Fruit fly (Drosophila melanogaster): ENCODE data around the gene CG2854.

The CG2854 gene

dm6 chrX:2334556-2335137, 7.7 kb downstream of the CG2854 start, which contains the start of gene Ilp6 (continued):
- TF ChIP-seq Sox102F (GFP tag; optimal IDR thresholded peaks at IDR 0.05) (peak; percentile 69), Blimp-1 (GFP tag; optimal IDR thresholded peaks at IDR 0.05) (peak; percentile 42), dsx (GFP tag; optimal IDR thresholded peaks at IDR 0.05; ENCODE audit: poor library complexity, severe bottlenecking) (peak; percentile 17), esn (GFP tag; optimal IDR thresholded peaks at IDR 0.05) (peak; percentile 17), acj6 (GFP tag; optimal IDR thresholded peaks at IDR 0.05) (no peak), achi (GFP tag; optimal IDR thresholded peaks at IDR 0.05) (peak; percentile 31), Ets21C (GFP tag; optimal IDR thresholded peaks at IDR 0.05) (no peak), CG15336 (GFP tag; IDR thresholded peaks at IDR 0.05) (no peak), Smox (GFP tag; optimal IDR thresholded peaks at IDR 0.05) (peak; percentile 25), CG3919 (GFP tag; optimal IDR thresholded peaks at IDR 0.05) (peak; percentile 36), CG1621 (tag; optimal IDR thresholded peaks at IDR 0.05) (peak; percentile 52), vri (GFP tag; optimal IDR thresholded peaks at IDR 0.05) (peak; percentile 32), OdsH (GFP tag; optimal IDR thresholded peaks at IDR 0.05) (peak; percentile 23), CG11294 (GFP tag; IDR thresholded peaks at IDR 0.05) (no peak), Eip75B (GFP tag; optimal IDR thresholded peaks at IDR 0.05) (peak; percentile 7), cyc (GFP tag; optimal IDR thresholded peaks at IDR 0.05) (peak; percentile 0), CG7368 (GFP tag; optimal IDR thresholded peaks at IDR 0.05) (peak; percentile 55), topi (GFP tag; optimal IDR thresholded peaks at IDR 0.05) (peak; percentile 57), eg (GFP tag; IDR thresholded peaks at IDR 0.05) (0 out of 3 replicates have a peak, but pooled peaks have one; percentile 20), CG32006 (GFP tag; optimal IDR thresholded peaks at IDR 0.05) (peak; percentile 19), CG34406 (GFP tag; optimal IDR thresholded peaks at IDR 0.05) (peak; percentile 35), CG9139 (GFP tag; optimal IDR thresholded peaks at IDR 0.05) (peak; percentile 79), Lpt (GFP tag; optimal IDR thresholded peaks at IDR 0.05) (no peak), Met (GFP tag; optimal IDR thresholded peaks at IDR 0.05) (peak; percentile 60), Eip78C (GFP tag) (peak; percentile 84), Hr39 (GFP tag; optimal IDR thresholded peaks at IDR 0.05) (no peak)

dm6 chrX:2336428-2336827, 9.5 kb downstream of the CG2854 start:
- TF ChIP-seq CG9139 (GFP tag; optimal IDR thresholded peaks at IDR 0.05) (peak; percentile 29), CG6792 (GFP tag; optimal IDR thresholded peaks at IDR 0.05) (peak; percentile 54), spab (GFP tag; optimal IDR thresholded peaks at IDR 0.05) (peak; percentile 57), CG7368 (GFP tag; optimal IDR thresholded peaks at IDR 0.05) (peak; percentile 22), CG11902 (GFP tag; optimal IDR thresholded peaks at IDR 0.05) (peak; percentile 11), vri (GFP tag; optimal IDR thresholded peaks at IDR 0.05) (no peak), Eip78C (GFP tag) (peak; percentile 81), CG34406 (GFP tag; optimal IDR thresholded peaks at IDR 0.05) (peak; percentile 41), CG1621 (tag; optimal IDR thresholded peaks at IDR 0.05) (peak; percentile 61), acj6 (GFP tag; optimal IDR thresholded peaks at IDR 0.05) (peak; percentile 57), fd85E (GFP tag; optimal IDR thresholded peaks at IDR 0.05) (no peak), CG6276 (GFP tag; optimal IDR thresholded peaks at IDR 0.05) (peak; percentile 51), CG8119 (GFP tag; IDR thresholded peaks at IDR 0.05) (peak; percentile 56; the same call in 2 of the 3 replicates), Ets21C (GFP tag; optimal IDR thresholded peaks at IDR 0.05) (no peak), CG6854 (GFP tag; optimal IDR thresholded peaks at IDR 0.05) (no peak), achi (GFP tag; optimal IDR thresholded peaks at IDR 0.05) (peak; percentile 57), Hr39 (GFP tag; optimal IDR thresholded peaks at IDR 0.05) (peak; percentile 55), lz (GFP tag; optimal IDR thresholded peaks at IDR 0.05) (peak; percentile 31), OdsH (GFP tag; optimal IDR thresholded peaks at IDR 0.05) (peak; percentile 54), Sox14 (GFP tag; optimal IDR thresholded peaks at IDR 0.05) (peak; percentile 62), CG15336 (GFP tag; IDR thresholded peaks at IDR 0.05) (peak; percentile 33; the same call in 1 of the 2 replicates), dsx (GFP tag; optimal IDR thresholded peaks at IDR 0.05; ENCODE audit: poor library complexity, severe bottlenecking) (peak; percentile 65), CG31627 (GFP tag; optimal IDR thresholded peaks at IDR 0.05) (peak; percentile 31), CG8632 (GFP tag; optimal IDR thresholded peaks at IDR 0.05) (no peak), Smox (GFP tag; optimal IDR thresholded peaks at IDR 0.05) (no peak), fd59A (GFP tag; optimal IDR thresholded peaks at IDR 0.05) (peak; percentile 53), CG11294 (GFP tag; IDR thresholded peaks at IDR 0.05) (0 out of 2 replicates have a peak, but pooled peaks have one; percentile 11), fkh (GFP tag; optimal IDR thresholded peaks at IDR 0.05) (peak; percentile 63), Sox15 (GFP tag; optimal IDR thresholded peaks at IDR 0.05) (peak; percentile 8), pdm3 (GFP tag; optimal IDR thresholded peaks at IDR 0.05) (no peak), salr (GFP tag; optimal IDR thresholded peaks at IDR 0.05) (peak in 1 of 2 experiments; percentile 48), CG6808 (GFP tag; optimal IDR thresholded peaks at IDR 0.05) (peak; percentile 51), CG16779 (tag; optimal IDR thresholded peaks at IDR 0.05) (peak; percentile 11), Met (GFP tag; optimal IDR thresholded peaks at IDR 0.05) (no peak), CG10669 (GFP tag; optimal IDR thresholded peaks at IDR 0.05) (peak; percentile 72), Eip75B (GFP tag; optimal IDR thresholded peaks at IDR 0.05) (peak; percentile 46), svp (GFP tag) (peak; percentile 95), CG6163 (GFP tag; IDR thresholded peaks at IDR 0.05) (peak; percentile 58)
